Fruit fly (Drosophila melanogaster) whole organism, prepupa: Measurements from ENCODE around the gene DIP-alpha.

ENCODE experiments used
- Blimp-1 ChIP-seq: fragments of 200-800 bp; sonication (Bioruptor generic); optimal IDR thresholded peaks from 3 replicates; lab custom pipeline; 2017; ENCODE audit warnings: missing biosample characterization, missing genetic modification characterization, mild to moderate bottlenecking, moderate library complexity, missing genetic modification reagents
- CG6792 ChIP-seq: fragments of 200-800 bp; sonication (Bioruptor generic); optimal IDR thresholded peaks from 3 replicates; lab custom pipeline; 2016; ENCODE audit warnings: missing biosample characterization, missing genetic modification characterization
- CG6808 ChIP-seq: fragments of 200-800 bp; sonication (Bioruptor generic); optimal IDR thresholded peaks from 3 replicates; lab custom pipeline; 2017; ENCODE audit warnings: missing biosample characterization, missing genetic modification characterization, mild to moderate bottlenecking, moderate library complexity, missing genetic modification reagents
- CG8632 ChIP-seq: fragments of 200-800 bp; sonication (Bioruptor generic); optimal IDR thresholded peaks from 3 replicates; lab custom pipeline; 2016; ENCODE audit warnings: missing biosample characterization, missing genetic modification characterization
- Eip78C ChIP-seq: fragments of 200-800 bp; sonication (Bioruptor generic); peaks from one replicate; lab custom pipeline; 2016; ENCODE audit warnings: missing biosample characterization, missing genetic modification characterization
- Gug ChIP-seq: fragments of 200-800 bp; sonication (Bioruptor generic); IDR thresholded peaks from 2 replicates; pipeline ENCODE4 v1.3.6; 2022; ENCODE audit warnings: missing biosample characterization, missing genetic modification characterization
- Met ChIP-seq: fragments of 200-800 bp; sonication (Bioruptor generic); optimal IDR thresholded peaks from 3 replicates; lab custom pipeline; 2016; ENCODE audit warnings: missing biosample characterization, missing genetic modification characterization
- Smox ChIP-seq: fragments of 200-800 bp; sonication (Bioruptor generic); optimal IDR thresholded peaks from 3 replicates; lab custom pipeline; 2016; ENCODE audit warnings: missing biosample characterization, missing genetic modification characterization
- Sox15 ChIP-seq: fragments of 200-800 bp; sonication (Bioruptor generic); optimal IDR thresholded peaks from 3 replicates; lab custom pipeline; 2016; ENCODE audit warnings: missing biosample characterization, missing genetic modification characterization
- dac ChIP-seq: fragments of 200-800 bp; sonication (Bioruptor generic); optimal IDR thresholded peaks from 2 replicates; lab custom pipeline; 2017; ENCODE audit warnings: missing biosample characterization, mild to moderate bottlenecking, missing genetic modification characterization
- lz ChIP-seq: fragments of 200-800 bp; sonication (Bioruptor generic); optimal IDR thresholded peaks from 3 replicates; lab custom pipeline; 2016; ENCODE audit warnings: missing biosample characterization, missing genetic modification characterization
- net ChIP-seq: fragments of 200-800 bp; sonication (Bioruptor generic); optimal IDR thresholded peaks from 3 replicates; lab custom pipeline; 2016; ENCODE audit warnings: missing biosample characterization, missing genetic modification characterization
- spab ChIP-seq: fragments of 200-800 bp; sonication (Bioruptor generic); optimal IDR thresholded peaks from 2 replicates; lab custom pipeline; 2017; ENCODE audit warnings: missing biosample characterization, mild to moderate bottlenecking, missing genetic modification characterization, missing genetic modification reagents
- ss ChIP-seq, 2 experiments: fragments of 200-800 bp; sonication (Bioruptor generic); optimal IDR thresholded peaks; 2 replicates in 1 of 2; 3 replicates in 1 of 2; lab custom pipeline; 2017 to 2018; ENCODE audit warnings: mild to moderate bottlenecking in 2 of 2, missing biosample characterization in 2 of 2, missing genetic modification characterization in 2 of 2, moderate library complexity in 1 of 2

- TF ChIP-seq lz (GFP tag; lab: Kevin White, UChicago), result no peak
- no peak for TF ChIP-seq ss (GFP tag; optimal IDR thresholded peaks at IDR 0.05; lab: Kevin White, UChicago)
- TF ChIP-seq Met (GFP tag; lab: Kevin White, UChicago), result no peak
- no peak for TF ChIP-seq Eip78C
- TF ChIP-seq CG6792 (GFP tag; lab: Kevin White, UChicago), result no peak
- no peak for TF ChIP-seq CG6808 (GFP tag; lab: Kevin White, UChicago)
- no peak for TF ChIP-seq Sox15 (GFP tag; lab: Kevin White, UChicago)
- no peak for TF ChIP-seq Blimp-1 (GFP tag; lab: Kevin White, UChicago)
- no peak for TF ChIP-seq Smox (GFP tag; lab: Kevin White, UChicago)
- TF ChIP-seq CG8632 (GFP tag; lab: Kevin White, UChicago), result no peak
- no peak for TF ChIP-seq net (GFP tag; lab: Kevin White, UChicago)
- TF ChIP-seq spab (GFP tag; lab: Kevin White, UChicago), result no peak
- no peak for TF ChIP-seq dac
- no peak for TF ChIP-seq Gug
These were observed 111.3 kb downstream of the DIP-alpha start, which contains the start of the genes CG16782 and CG10801 for dm6 chrX:3460140-3460642.
